Worm (Caenorhabditis elegans): ENCODE results near the gene vps-33.2.

vps-33.2 gene

ce11 chrII:6587264-6587870 is 13.6 kb upstream of the vps-33.2 start, which contains the start of gene C56C10.7 (continued):
- peak; percentile 49 for TF ChIP-seq nhr-27 (tag; optimal IDR thresholded peaks at IDR 0.05)
- no peak for TF ChIP-seq zim-3 (tag; optimal IDR thresholded peaks at IDR 0.05)
- TF ChIP-seq sptf-2 (GFP tag; optimal IDR thresholded peaks at IDR 0.05): no peak
- TF ChIP-seq athp-1 (tag; optimal IDR thresholded peaks at IDR 0.05): peak; percentile 76
- no peak for TF ChIP-seq ztf-28 (GFP tag; IDR thresholded peaks at IDR 0.05)
- TF ChIP-seq him-1 (tag; optimal IDR thresholded peaks at IDR 0.05): peak; percentile 19
- TF ChIP-seq F23B12.7 (tag; optimal IDR thresholded peaks at IDR 0.05; ENCODE audit: insufficient read depth): no peak
- TF ChIP-seq ztf-6 (GFP tag; IDR thresholded peaks at IDR 0.05): no peak
- no peak for TF ChIP-seq ceh-27 (GFP tag; optimal IDR thresholded peaks at IDR 0.05)
- TF ChIP-seq lsl-1 (GFP tag; optimal IDR thresholded peaks at IDR 0.05): peak; percentile 17
- TF ChIP-seq snpc-1.3 (tag; optimal IDR thresholded peaks at IDR 0.05; ENCODE audit: insufficient read depth): peak; percentile 67
- TF ChIP-seq let-607 (tag; optimal IDR thresholded peaks at IDR 0.05): peak in 1 of 2 experiments; percentile 35
- no peak for TF ChIP-seq C06A6.2 (GFP tag; conservative IDR thresholded peaks at IDR 0.05)
- peak; percentile 34 for TF ChIP-seq dpff-1 (tag; optimal IDR thresholded peaks at IDR 0.05)
- TF ChIP-seq hmg-20 (GFP tag; IDR thresholded peaks at IDR 0.05): 0 out of 2 replicates have a peak, but pooled peaks have one; percentile 23
- TF ChIP-seq hlh-12 (tag; optimal IDR thresholded peaks at IDR 0.05): no peak
- TF ChIP-seq F57A8.1 (GFP tag; optimal IDR thresholded peaks at IDR 0.05): no peak
- peak; percentile 63; the same call in 1 of the 2 replicates for TF ChIP-seq nfya-2 (GFP tag; IDR thresholded peaks at IDR 0.05)
- no peak for TF ChIP-seq efl-1 (GFP tag; optimal IDR thresholded peaks at IDR 0.05)
- TF ChIP-seq mes-4 (tag; optimal IDR thresholded peaks at IDR 0.05): peak; percentile 13
- peak; percentile 24 for TF ChIP-seq ztf-18 (tag; optimal IDR thresholded peaks at IDR 0.05)
- peak; percentile 85 for TF ChIP-seq attf-6 (GFP tag; IDR thresholded peaks at IDR 0.05)
- peak; percentile 56 for TF ChIP-seq F49E8.2 (tag; optimal IDR thresholded peaks at IDR 0.05; ENCODE audit: insufficient read depth)
- no peak for TF ChIP-seq unc-62 (GFP tag; optimal IDR thresholded peaks at IDR 0.05)
- no peak for TF ChIP-seq lag-1 (GFP tag; IDR thresholded peaks at IDR 0.05)
- TF ChIP-seq egrh-3 (GFP tag; IDR thresholded peaks at IDR 0.05): no peak
- peak; percentile 84 for TF ChIP-seq repo-1 (tag; optimal IDR thresholded peaks at IDR 0.05)
- no peak for TF ChIP-seq Y79H2A.3 (GFP tag; conservative IDR thresholded peaks at IDR 0.05)
- TF ChIP-seq ZK185.1 (tag; optimal IDR thresholded peaks at IDR 0.05; ENCODE audit: poor library complexity, severe bottlenecking): no peak
- TF ChIP-seq madf-3 (GFP tag; IDR thresholded peaks at IDR 0.05): peak; percentile 94
- TF ChIP-seq snpc-4 (GFP tag; optimal IDR thresholded peaks at IDR 0.05): peak; percentile 44
- TF ChIP-seq snpc-4 (tag; optimal IDR thresholded peaks at IDR 0.05): peak in 2 of 4 experiments; percentile 30 to 61
- TF ChIP-seq fkh-3 (tag; optimal IDR thresholded peaks at IDR 0.05): no peak
- no peak for TF ChIP-seq nhr-179 (tag; optimal IDR thresholded peaks at IDR 0.05)
- TF ChIP-seq F57C9.4 (tag; optimal IDR thresholded peaks at IDR 0.05): no peak
- peak; percentile 36; the same call in 1 of the 2 replicates for TF ChIP-seq D2030.7 (GFP tag; IDR thresholded peaks at IDR 0.05)
- TF ChIP-seq nhr-80 (tag; optimal IDR thresholded peaks at IDR 0.05): no peak
- TF ChIP-seq F33H1.4 (GFP tag; IDR thresholded peaks at IDR 0.05): peak; percentile 30; the same call in 1 of the 2 replicates
- TF ChIP-seq dox-1 (GFP tag; IDR thresholded peaks at IDR 0.05): no peak; the same call in 1 of the 2 replicates
- no peak for TF ChIP-seq hlh-26 (GFP tag; conservative IDR thresholded peaks at IDR 0.05)
- peak; percentile 93 for TF ChIP-seq ekl-4 (GFP tag; IDR thresholded peaks at IDR 0.05)
- peak; percentile 62; the same call in 1 of the 2 replicates for TF ChIP-seq C17E4.6 (GFP tag; IDR thresholded peaks at IDR 0.05)
- TF ChIP-seq pbrm-1 (GFP tag; IDR thresholded peaks at IDR 0.05): peak; percentile 72; the same call in 1 of the 2 replicates
- peak; percentile 10 for TF ChIP-seq mxl-1 (tag; optimal IDR thresholded peaks at IDR 0.05)
- TF ChIP-seq ztf-25 (GFP tag; IDR thresholded peaks at IDR 0.05): peak; percentile 66; the same call in 1 of the 2 replicates
- TF ChIP-seq unc-130 (GFP tag; optimal IDR thresholded peaks at IDR 0.05): peak; percentile 57
- TF ChIP-seq ets-4 (GFP tag; optimal IDR thresholded peaks at IDR 0.05): no peak

Measured in whole organism, young adult.